Worm (Caenorhabditis elegans) whole organism, young adult: ENCODE results near the gene F53G2.12.

Experiments
- B0019.2 ChIP-seq: fragments of 200-800 bp; sonication (Bioruptor generic); conservative IDR thresholded peaks from 2 replicates; pipeline ENCODE4 v1.3.6; 2022; ENCODE audit warnings: missing genetic modification reagents, missing genetic modification characterization, missing compliant biosample characterization
- C06A6.2 ChIP-seq: fragments of 200-800 bp; sonication (Bioruptor generic); conservative IDR thresholded peaks from 2 replicates; pipeline ENCODE4 v1.3.6; 2022; ENCODE audit warnings: missing genetic modification characterization, missing compliant biosample characterization
- F49E8.2 ChIP-seq: sonication (generic microtip); optimal IDR thresholded peaks from 3 replicates; lab custom pipeline; 2017; ENCODE audit warnings: missing genetic modification characterization, mild to moderate bottlenecking, missing compliant biosample characterization, antibody characterized with exemption, moderate library complexity; ENCODE audit not compliant: insufficient read depth
- F52B5.7 ChIP-seq: sonication (generic microtip); optimal IDR thresholded peaks from 2 replicates; lab custom pipeline; 2016; ENCODE audit warnings: mild to moderate bottlenecking, missing genetic modification characterization, missing compliant biosample characterization
- F57C9.4 ChIP-seq: sonication (generic microtip); optimal IDR thresholded peaks from 2 replicates; lab custom pipeline; 2017; ENCODE audit warnings: mild to moderate bottlenecking, missing genetic modification characterization, missing compliant biosample characterization
- T26A5.8 ChIP-seq: sonication (generic microtip); optimal IDR thresholded peaks from 2 replicates; lab custom pipeline; 2016; ENCODE audit warnings: missing genetic modification characterization, missing compliant biosample characterization
- Y67H2A.10 ChIP-seq: fragments of 200-800 bp; sonication (Bioruptor generic); conservative IDR thresholded peaks from 2 replicates; pipeline ENCODE4 v1.3.6; 2022; ENCODE audit warnings: missing genetic modification reagents, missing genetic modification characterization, missing compliant biosample characterization
- Y79H2A.3 ChIP-seq: fragments of 200-800 bp; sonication (Bioruptor generic); conservative IDR thresholded peaks from 2 replicates; pipeline ENCODE4 v1.3.6; 2022; ENCODE audit warnings: missing genetic modification reagents, missing genetic modification characterization, missing compliant biosample characterization
- atf-7 ChIP-seq: sonication (generic microtip); optimal IDR thresholded peaks from 2 replicates; lab custom pipeline; 2017; ENCODE audit warnings: mild to moderate bottlenecking, missing genetic modification characterization, missing compliant biosample characterization
- athp-1 ChIP-seq: sonication (generic microtip); optimal IDR thresholded peaks from 2 replicates; lab custom pipeline; 2017; ENCODE audit warnings: mild to moderate bottlenecking, missing genetic modification characterization, missing compliant biosample characterization
- attf-3 ChIP-seq: fragments of 200-800 bp; sonication (Bioruptor generic); conservative IDR thresholded peaks from 2 replicates; pipeline ENCODE4 v1.3.6; 2022; ENCODE audit warnings: missing genetic modification reagents, missing genetic modification characterization, missing compliant biosample characterization
- attf-5 ChIP-seq: fragments of 200-800 bp; sonication (Bioruptor generic); optimal IDR thresholded peaks from 2 replicates; lab custom pipeline; 2018; ENCODE audit warnings: mild to moderate bottlenecking, missing genetic modification characterization, missing compliant biosample characterization
- attf-6 ChIP-seq: fragments of 200-800 bp; sonication (Bioruptor generic); IDR thresholded peaks from 2 replicates; pipeline ENCODE4 v1.3.6; 2022; ENCODE audit warnings: missing genetic modification reagents, missing genetic modification characterization, missing compliant biosample characterization
- ceh-40 ChIP-seq: fragments of 200-800 bp; sonication (Bioruptor generic); IDR thresholded peaks from 2 replicates; pipeline ENCODE4 v1.3.6; 2022; ENCODE audit warnings: missing genetic modification characterization, missing compliant biosample characterization
- ceh-58 ChIP-seq: fragments of 200-800 bp; sonication (Bioruptor generic); IDR thresholded peaks from 2 replicates; pipeline ENCODE4 v1.3.6; 2022; ENCODE audit warnings: missing genetic modification characterization, missing compliant biosample characterization
- dox-1 ChIP-seq: fragments of 200-800 bp; sonication (Bioruptor generic); IDR thresholded peaks from 2 replicates; pipeline ENCODE4 v1.3.6; 2022; ENCODE audit warnings: missing genetic modification reagents, missing genetic modification characterization, missing compliant biosample characterization
- egl-18 ChIP-seq: fragments of 200-800 bp; sonication (Bioruptor generic); IDR thresholded peaks from 2 replicates; pipeline ENCODE4 v1.3.6; 2022; ENCODE audit warnings: missing genetic modification reagents, missing genetic modification characterization, missing compliant biosample characterization
- egl-44 ChIP-seq: fragments of 200-800 bp; sonication (Bioruptor generic); IDR thresholded peaks from 2 replicates; pipeline ENCODE4 v1.3.6; 2022; ENCODE audit warnings: missing genetic modification reagents, missing genetic modification characterization, missing compliant biosample characterization
- egrh-3 ChIP-seq: fragments of 200-800 bp; sonication (Bioruptor generic); IDR thresholded peaks from 2 replicates; pipeline ENCODE4 v1.3.6; 2022; ENCODE audit warnings: missing genetic modification reagents, missing genetic modification characterization, missing compliant biosample characterization
- ekl-4 ChIP-seq: fragments of 200-800 bp; sonication (Bioruptor generic); IDR thresholded peaks from 2 replicates; pipeline ENCODE4 v1.3.6; 2022; ENCODE audit warnings: missing genetic modification reagents, missing genetic modification characterization, missing compliant biosample characterization
- hlh-12 ChIP-seq: sonication (generic microtip); optimal IDR thresholded peaks from 2 replicates; lab custom pipeline; 2016; ENCODE audit warnings: missing genetic modification characterization, missing compliant biosample characterization
- hlh-26 ChIP-seq: fragments of 200-800 bp; sonication (Bioruptor generic); conservative IDR thresholded peaks from 2 replicates; pipeline ENCODE4 v1.3.6; 2022; ENCODE audit warnings: missing genetic modification reagents, missing genetic modification characterization, missing compliant biosample characterization
- hrde-1 ChIP-seq: sonication (generic microtip); optimal IDR thresholded peaks from 2 replicates; lab custom pipeline; 2016; ENCODE audit warnings: missing genetic modification characterization, mild to moderate bottlenecking, missing compliant biosample characterization, moderate library complexity, missing genotype, missing genetic modification reagents, borderline replicate concordance
- lag-1 ChIP-seq: fragments of 200-800 bp; sonication (Bioruptor generic); IDR thresholded peaks from 2 replicates; pipeline ENCODE4 v1.3.6; 2022; ENCODE audit warnings: missing genetic modification reagents, missing genetic modification characterization, missing compliant biosample characterization
- lin-35 ChIP-seq, 3 experiments: fragments of 150-350 bp in 2 of 3; sonication (generic microtip) in 1 of 3; optimal IDR thresholded peaks; 2 replicates each; lab custom pipeline; 2014 to 2018; ENCODE audit warnings: missing biosample characterization in 3 of 3, missing genetic modification characterization in 3 of 3, missing genetic modification reagents in 3 of 3
- lin-54 ChIP-seq: fragments of 200-800 bp; sonication (Bioruptor generic); optimal IDR thresholded peaks from 2 replicates; lab custom pipeline; 2018; ENCODE audit warnings: mild to moderate bottlenecking, missing genetic modification characterization, missing compliant biosample characterization
- lsy-27 ChIP-seq: sonication (generic microtip); optimal IDR thresholded peaks from 2 replicates; lab custom pipeline; 2017; ENCODE audit warnings: missing genetic modification characterization, mild to moderate bottlenecking, missing compliant biosample characterization, antibody characterized with exemption, missing genotype, borderline replicate concordance; ENCODE audit not compliant: insufficient read depth
- madf-3 ChIP-seq: fragments of 200-800 bp; sonication (Bioruptor generic); IDR thresholded peaks from 2 replicates; pipeline ENCODE4 v1.3.6; 2022; ENCODE audit warnings: missing genetic modification reagents, missing genetic modification characterization, missing compliant biosample characterization
- madf-6 ChIP-seq: fragments of 200-800 bp; sonication (Bioruptor generic); IDR thresholded peaks from 2 replicates; pipeline ENCODE4 v1.3.6; 2022; ENCODE audit warnings: missing genetic modification reagents, missing genetic modification characterization, missing compliant biosample characterization
- nhr-179 ChIP-seq: sonication (generic microtip); optimal IDR thresholded peaks from 2 replicates; lab custom pipeline; 2016; ENCODE audit warnings: mild to moderate bottlenecking, missing genetic modification characterization, missing compliant biosample characterization
- nhr-27 ChIP-seq: fragments of 200-800 bp; sonication (Bioruptor generic); optimal IDR thresholded peaks from 2 replicates; lab custom pipeline; 2018; ENCODE audit warnings: mild to moderate bottlenecking, missing genetic modification characterization, moderate library complexity, missing compliant biosample characterization
- rec-8 ChIP-seq, 2 experiments: sonication (generic microtip); optimal IDR thresholded peaks; 2 replicates each; lab custom pipeline; 2016; ENCODE audit warnings: mild to moderate bottlenecking in 2 of 2, missing genetic modification characterization in 2 of 2, missing genetic modification reagents in 2 of 2, missing genotype in 2 of 2, missing biosample characterization in 1 of 2, missing compliant biosample characterization in 1 of 2, moderate library complexity in 1 of 2
- snpc-4 ChIP-seq, 5 experiments: fragments of 150-350 bp in 1 of 5; sonication (generic microtip) in 4 of 5; optimal IDR thresholded peaks; 2 replicates each; lab custom pipeline; 2014 to 2018; ENCODE audit warnings: missing genetic modification characterization in 5 of 5, missing biosample characterization in 3 of 5, antibody characterized with exemption in 2 of 5, mild to moderate bottlenecking in 2 of 5, missing compliant biosample characterization in 2 of 5, missing genotype in 2 of 5, moderate library complexity in 2 of 5, missing genetic modification reagents in 1 of 5
- somi-1 ChIP-seq: fragments of 200-800 bp; sonication (Bioruptor generic); optimal IDR thresholded peaks from 2 replicates; lab custom pipeline; 2018; ENCODE audit warnings: mild to moderate bottlenecking, missing genetic modification characterization, missing compliant biosample characterization
- tbp1 ChIP-seq: fragments of 200-800 bp; sonication (Bioruptor generic); optimal IDR thresholded peaks from 2 replicates; lab custom pipeline; 2018; ENCODE audit warnings: mild to moderate bottlenecking, missing genetic modification characterization, missing compliant biosample characterization
- tbx-9 ChIP-seq: sonication (generic microtip); optimal IDR thresholded peaks from 2 replicates; lab custom pipeline; 2016; ENCODE audit warnings: borderline replicate concordance, missing genetic modification characterization, inconsistent platforms, missing compliant biosample characterization
- tlf-1 ChIP-seq: fragments of 200-800 bp; sonication (Bioruptor generic); optimal IDR thresholded peaks from 2 replicates; lab custom pipeline; 2018; ENCODE audit warnings: mild to moderate bottlenecking, missing genetic modification characterization, missing compliant biosample characterization
- unc-130 ChIP-seq: sonication (generic microtip); optimal IDR thresholded peaks from 2 replicates; lab custom pipeline; 2016; ENCODE audit warnings: missing genetic modification reagents, missing genetic modification characterization, missing compliant biosample characterization
- unc-62 ChIP-seq: fragments of 150-350 bp; optimal IDR thresholded peaks from 2 replicates; lab custom pipeline; 2014; ENCODE audit warnings: missing biosample characterization, missing genetic modification reagents, missing genetic modification characterization
- ztf-26 ChIP-seq: sonication (generic microtip); optimal IDR thresholded peaks from 2 replicates; lab custom pipeline; 2017; ENCODE audit warnings: missing genetic modification characterization, missing compliant biosample characterization
- ztf-6 ChIP-seq: fragments of 200-800 bp; sonication (Bioruptor generic); IDR thresholded peaks from 2 replicates; pipeline ENCODE4 v1.3.6; 2022; ENCODE audit warnings: missing genetic modification reagents, missing genetic modification characterization, missing compliant biosample characterization

Gene F53G2.12

DNA sequence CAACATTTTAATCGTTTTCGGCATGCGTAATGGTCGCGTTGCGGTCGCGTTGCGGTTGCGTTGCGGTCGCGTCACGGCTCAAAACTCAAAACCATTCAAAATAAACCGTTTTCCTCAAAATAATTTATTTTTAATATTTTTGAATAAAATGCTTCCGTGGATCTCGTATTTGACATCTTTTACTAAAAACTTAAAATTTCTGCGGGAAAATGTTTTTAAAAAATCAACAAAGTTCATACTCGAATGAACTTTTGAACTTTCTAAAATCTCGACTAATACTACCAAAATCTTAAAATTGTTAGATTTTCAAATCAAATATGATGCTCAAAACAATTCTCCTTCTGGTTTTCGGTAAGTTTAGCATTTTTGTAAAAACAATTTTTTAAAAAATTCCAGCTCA, 2.7 kb upstream of the F53G2.12 start, which contains the start of gene F53G2.2:
TSS of gene F53G2.2 (plus strand) at position 301 of the 400 bp plus-strand sequence.
- TF ChIP-seq Y79H2A.3 (no peak), unc-62 (GFP tag; lab: Kevin White, UChicago) (no peak), nhr-179 (tag; lab: Kevin White, UChicago) (no peak), egrh-3 (GFP tag; lab: Robert Waterston, UW) (no peak), hlh-12 (no peak), ceh-40 (GFP tag; lab: Robert Waterston, UW) (no peak), madf-3 (no peak), F49E8.2 (no peak), Y67H2A.10 (GFP tag; lab: Robert Waterston, UW) (no peak), ztf-6 (no peak), ztf-26 (tag; lab: Kevin White, UChicago) (no peak), F52B5.7 (tag; lab: Kevin White, UChicago) (no peak), egl-18 (GFP tag; lab: Robert Waterston, UW) (no peak), hlh-26 (GFP tag; lab: Robert Waterston, UW) (no peak)
- TF ChIP-seq, all 124 proteins: peak for 0

DNA sequence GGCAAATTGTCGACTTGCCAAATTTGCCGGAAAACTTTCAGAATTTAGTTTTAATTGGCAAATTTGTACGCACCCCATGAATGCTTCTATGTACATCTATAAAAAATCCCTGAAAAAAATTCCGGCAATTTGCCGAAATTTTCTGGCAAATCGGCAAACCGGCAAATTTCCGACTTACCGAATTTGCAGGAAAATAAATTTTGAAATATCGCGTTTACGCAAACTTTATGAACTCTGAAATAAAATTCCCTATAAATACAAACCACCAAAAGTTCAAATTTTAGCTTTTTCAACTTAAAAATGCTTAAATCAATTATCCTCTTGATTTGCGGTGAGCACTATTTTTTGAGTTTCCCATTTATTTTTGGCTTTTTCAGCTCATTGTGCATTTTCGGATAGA, 1.2 kb upstream of the F53G2.12 start, which contains the start of gene F53G2.3:
TSS of gene F53G2.3 (plus strand) at position 301 of the 400 bp plus-strand sequence.
- no peak for TF ChIP-seq hrde-1
- no peak for TF ChIP-seq tbx-9
- TF ChIP-seq attf-5 (GFP tag; lab: Kevin White, UChicago): no peak
- no peak for TF ChIP-seq somi-1
- TF ChIP-seq lin-54 (GFP tag; lab: Kevin White, UChicago): no peak
- no peak for TF ChIP-seq B0019.2 (GFP tag; lab: Robert Waterston, UW)
- no peak for TF ChIP-seq lin-35 (GFP tag; optimal IDR thresholded peaks at IDR 0.05; lab: Kevin White, UChicago)
- TF ChIP-seq madf-3: no peak
- TF ChIP-seq tlf-1 (GFP tag; lab: Kevin White, UChicago): no peak
- TF ChIP-seq attf-3 (GFP tag; lab: Robert Waterston, UW): no peak
- no peak for TF ChIP-seq ztf-26 (tag; lab: Kevin White, UChicago)
- no peak for TF ChIP-seq lag-1 (GFP tag; lab: Robert Waterston, UW)

- TF ChIP-seq egl-44 (GFP tag; lab: Robert Waterston, UW) (no peak), lin-35 (GFP tag; optimal IDR thresholded peaks at IDR 0.05; lab: Kevin White, UChicago) (no peak)
Measured at ce11 chrII:2478543-2478942, 347 bp downstream of the F53G2.12 start, which contains the start of gene mnat-1. Gene mnat-1 (minus strand): TSS chrII:2478643.

DNA sequence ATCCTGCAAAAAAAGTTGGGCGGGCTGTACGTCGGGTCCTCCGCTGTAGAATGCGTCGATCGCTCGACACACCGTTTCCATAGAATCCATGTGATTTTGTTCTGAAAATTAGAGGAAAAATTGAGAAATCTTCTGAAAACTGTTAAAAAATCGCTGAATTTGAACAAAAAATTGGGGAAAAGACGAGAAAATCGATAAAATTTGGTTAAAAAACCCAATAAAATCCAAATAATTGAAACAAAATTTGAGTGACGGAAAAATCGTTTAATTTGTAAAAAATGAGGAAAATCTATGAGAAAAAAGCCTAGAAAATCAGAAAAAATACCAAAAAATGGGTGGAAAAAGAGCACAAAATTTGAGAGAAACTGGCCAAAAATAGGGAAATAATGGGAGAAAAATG, 5.6 kb downstream of the F53G2.12 start, which contains the start of gene tsr-1:
TSS of gene tsr-1 (minus strand) at position 101 of the 400 bp plus-strand sequence.
- TF ChIP-seq snpc-4 (GFP tag; optimal IDR thresholded peaks at IDR 0.05; lab: Kevin White, UChicago): no peak
- TF ChIP-seq snpc-4 (tag; optimal IDR thresholded peaks at IDR 0.05; lab: Kevin White, UChicago): no peak
- TF ChIP-seq lsy-27 (tag; lab: Kevin White, UChicago): no peak
- TF ChIP-seq madf-6 (GFP tag; lab: Robert Waterston, UW): no peak
- no peak for TF ChIP-seq madf-3
- no peak for TF ChIP-seq F57C9.4 (tag; lab: Kevin White, UChicago)
- no peak for TF ChIP-seq F52B5.7 (tag; lab: Kevin White, UChicago)
- no peak for TF ChIP-seq tbp1
- no peak for TF ChIP-seq F49E8.2
- no peak for TF ChIP-seq T26A5.8
- no peak for TF ChIP-seq atf-7 (tag; lab: Kevin White, UChicago)
- TF ChIP-seq rec-8 (tag; optimal IDR thresholded peaks at IDR 0.05; lab: Kevin White, UChicago): no peak
- no peak for TF ChIP-seq ceh-58 (GFP tag; lab: Robert Waterston, UW)
- no peak for TF ChIP-seq unc-130 (GFP tag; lab: Kevin White, UChicago)
- no peak for TF ChIP-seq athp-1 (tag; lab: Kevin White, UChicago)
- TF ChIP-seq B0019.2 (GFP tag; lab: Robert Waterston, UW): no peak
- TF ChIP-seq ekl-4 (GFP tag; lab: Robert Waterston, UW): no peak
- no peak for TF ChIP-seq nhr-27 (tag; lab: Kevin White, UChicago)
- TF ChIP-seq C06A6.2: no peak
- TF ChIP-seq attf-6 (GFP tag; lab: Robert Waterston, UW): no peak
- TF ChIP-seq dox-1 (GFP tag; lab: Robert Waterston, UW): no peak
- TF ChIP-seq, all 124 proteins: peak for 0
